Fruit fly (Drosophila melanogaster) whole organism, prepupa: ENCODE results near the gene nwk.

Source experiments
- CG10631 ChIP-seq: fragments of 200-800 bp; sonication (Bioruptor generic); optimal IDR thresholded peaks from 2 replicates; lab custom pipeline; 2016; ENCODE audit warnings: missing biosample characterization, missing genetic modification characterization
- CG10669 ChIP-seq: fragments of 200-800 bp; sonication (Bioruptor generic); optimal IDR thresholded peaks from 3 replicates; lab custom pipeline; 2018; ENCODE audit warnings: missing biosample characterization, mild to moderate bottlenecking, missing genetic modification characterization, moderate library complexity
- CG11294 ChIP-seq: fragments of 200-800 bp; sonication (Bioruptor generic); IDR thresholded peaks from 2 replicates; pipeline ENCODE4 v1.3.6; 2022; ENCODE audit warnings: missing biosample characterization, missing genetic modification characterization
- CG11762 ChIP-seq: fragments of 200-800 bp; sonication (Bioruptor generic); optimal IDR thresholded peaks from 3 replicates; lab custom pipeline; 2016; ENCODE audit warnings: missing biosample characterization, missing genetic modification characterization; ENCODE audit not compliant: insufficient read depth
- CG15336 ChIP-seq: fragments of 200-800 bp; sonication (Bioruptor generic); IDR thresholded peaks from 2 replicates; pipeline ENCODE4 v1.3.6; 2022; ENCODE audit warnings: missing biosample characterization, missing genetic modification characterization
- CG1621 ChIP-seq: fragments of 200-800 bp; sonication (Bioruptor generic); optimal IDR thresholded peaks from 3 replicates; lab custom pipeline; 2018; ENCODE audit warnings: missing biosample characterization, mild to moderate bottlenecking, missing genetic modification characterization
- CG16779 ChIP-seq: fragments of 200-800 bp; sonication (Bioruptor generic); optimal IDR thresholded peaks from 3 replicates; lab custom pipeline; 2017; ENCODE audit warnings: missing biosample characterization, mild to moderate bottlenecking, missing genetic modification characterization
- CG31627 ChIP-seq: fragments of 200-800 bp; sonication (Bioruptor generic); optimal IDR thresholded peaks from 3 replicates; lab custom pipeline; 2016; ENCODE audit warnings: missing biosample characterization, missing genetic modification characterization
- CG32006 ChIP-seq: fragments of 200-800 bp; sonication (Bioruptor generic); optimal IDR thresholded peaks from 3 replicates; lab custom pipeline; 2017; ENCODE audit warnings: missing biosample characterization, mild to moderate bottlenecking, missing genetic modification characterization
- CG34406 ChIP-seq: fragments of 200-800 bp; sonication (Bioruptor generic); optimal IDR thresholded peaks from 3 replicates; lab custom pipeline; 2016; ENCODE audit warnings: missing biosample characterization, missing genetic modification characterization
- CG3919 ChIP-seq: fragments of 200-800 bp; sonication (Bioruptor generic); optimal IDR thresholded peaks from 3 replicates; lab custom pipeline; 2016; ENCODE audit warnings: missing biosample characterization, missing genetic modification characterization
- CG4318 ChIP-seq: fragments of 200-800 bp; sonication (Bioruptor generic); optimal IDR thresholded peaks from 3 replicates; lab custom pipeline; 2017; ENCODE audit warnings: missing biosample characterization, mild to moderate bottlenecking, missing genetic modification characterization
- CG6163 ChIP-seq: fragments of 200-800 bp; sonication (Bioruptor generic); IDR thresholded peaks from 3 replicates; pipeline ENCODE4 v1.3.6; 2022; ENCODE audit warnings: missing biosample characterization, missing genetic modification characterization
- CG6276 ChIP-seq: fragments of 200-800 bp; sonication (Bioruptor generic); optimal IDR thresholded peaks from 2 replicates; lab custom pipeline; 2017; ENCODE audit warnings: missing biosample characterization, mild to moderate bottlenecking, missing genetic modification characterization
- CG6792 ChIP-seq: fragments of 200-800 bp; sonication (Bioruptor generic); optimal IDR thresholded peaks from 3 replicates; lab custom pipeline; 2016; ENCODE audit warnings: missing biosample characterization, missing genetic modification characterization
- CG6808 ChIP-seq: fragments of 200-800 bp; sonication (Bioruptor generic); optimal IDR thresholded peaks from 3 replicates; lab custom pipeline; 2017; ENCODE audit warnings: missing biosample characterization, missing genetic modification characterization, mild to moderate bottlenecking, moderate library complexity, missing genetic modification reagents
- CG6854 ChIP-seq: fragments of 200-800 bp; sonication (Bioruptor generic); optimal IDR thresholded peaks from 2 replicates; lab custom pipeline; 2017; ENCODE audit warnings: missing biosample characterization, mild to moderate bottlenecking, missing genetic modification characterization
- CG7368 ChIP-seq: fragments of 200-800 bp; sonication (Bioruptor generic); optimal IDR thresholded peaks from 3 replicates; lab custom pipeline; 2016; ENCODE audit warnings: missing biosample characterization, missing genetic modification characterization
- CG8119 ChIP-seq: fragments of 200-800 bp; sonication (Bioruptor generic); IDR thresholded peaks from 3 replicates; pipeline ENCODE4 v1.3.6; 2022; ENCODE audit warnings: missing biosample characterization, missing genetic modification characterization
- CG8319 ChIP-seq: fragments of 200-800 bp; sonication (Bioruptor generic); optimal IDR thresholded peaks from 3 replicates; lab custom pipeline; 2016; ENCODE audit warnings: missing biosample characterization, missing genetic modification characterization
- CG8632 ChIP-seq: fragments of 200-800 bp; sonication (Bioruptor generic); optimal IDR thresholded peaks from 3 replicates; lab custom pipeline; 2016; ENCODE audit warnings: missing biosample characterization, missing genetic modification characterization
- CG9139 ChIP-seq: fragments of 200-800 bp; sonication (Bioruptor generic); optimal IDR thresholded peaks from 3 replicates; lab custom pipeline; 2017; ENCODE audit warnings: missing biosample characterization, mild to moderate bottlenecking, missing genetic modification characterization
- Eip78C ChIP-seq: fragments of 200-800 bp; sonication (Bioruptor generic); peaks from one replicate; lab custom pipeline; 2016; ENCODE audit warnings: missing biosample characterization, missing genetic modification characterization
- Eip93F ChIP-seq: fragments of 200-800 bp; sonication (Bioruptor generic); optimal IDR thresholded peaks from 2 replicates; lab custom pipeline; 2016; ENCODE audit warnings: missing biosample characterization, mild to moderate bottlenecking, missing genetic modification characterization
- Ets21C ChIP-seq: fragments of 200-800 bp; sonication (Bioruptor generic); optimal IDR thresholded peaks from 3 replicates; lab custom pipeline; 2016; ENCODE audit warnings: missing biosample characterization, missing genetic modification characterization
- Ets96B ChIP-seq: fragments of 200-800 bp; optimal IDR thresholded peaks from 2 replicates; lab custom pipeline; 2019; ENCODE audit warnings: missing biosample characterization, mild to moderate bottlenecking, missing genetic modification characterization, moderate library complexity
- Hr38 ChIP-seq: sonication (Bioruptor generic); optimal IDR thresholded peaks from 2 replicates; lab custom pipeline; 2016; ENCODE audit warnings: missing biosample characterization, missing genetic modification characterization
- Hr39 ChIP-seq: fragments of 200-800 bp; sonication (Bioruptor generic); optimal IDR thresholded peaks from 2 replicates; lab custom pipeline; 2016; ENCODE audit warnings: missing biosample characterization, missing genetic modification characterization
- Lpt ChIP-seq: fragments of 200-800 bp; sonication (Bioruptor generic); optimal IDR thresholded peaks from 3 replicates; lab custom pipeline; 2016; ENCODE audit warnings: missing biosample characterization, missing genetic modification characterization
- Met ChIP-seq: fragments of 200-800 bp; sonication (Bioruptor generic); optimal IDR thresholded peaks from 3 replicates; lab custom pipeline; 2016; ENCODE audit warnings: missing biosample characterization, missing genetic modification characterization
- Sox102F ChIP-seq: fragments of 200-800 bp; sonication (Bioruptor generic); optimal IDR thresholded peaks from 2 replicates; lab custom pipeline; 2016; ENCODE audit warnings: missing biosample characterization, mild to moderate bottlenecking, missing genetic modification characterization
- Sox15 ChIP-seq: fragments of 200-800 bp; sonication (Bioruptor generic); optimal IDR thresholded peaks from 3 replicates; lab custom pipeline; 2016; ENCODE audit warnings: missing biosample characterization, missing genetic modification characterization
- achi ChIP-seq: fragments of 200-800 bp; sonication (Bioruptor generic); optimal IDR thresholded peaks from 3 replicates; lab custom pipeline; 2016; ENCODE audit warnings: missing biosample characterization, missing genetic modification characterization
- acj6 ChIP-seq: fragments of 200-800 bp; sonication (Bioruptor generic); optimal IDR thresholded peaks from 3 replicates; lab custom pipeline; 2016; ENCODE audit warnings: missing biosample characterization, missing genetic modification characterization
- eg ChIP-seq: fragments of 200-800 bp; sonication (Bioruptor generic); IDR thresholded peaks from 3 replicates; pipeline ENCODE4 v1.3.6; 2022; ENCODE audit warnings: missing biosample characterization, missing genetic modification characterization
- esn ChIP-seq: fragments of 200-800 bp; sonication (Bioruptor generic); optimal IDR thresholded peaks from 2 replicates; lab custom pipeline; 2016; ENCODE audit warnings: missing biosample characterization, mild to moderate bottlenecking, missing genetic modification characterization, moderate library complexity
- fd59A ChIP-seq: fragments of 200-800 bp; sonication (Bioruptor generic); optimal IDR thresholded peaks from 2 replicates; lab custom pipeline; 2017; ENCODE audit warnings: missing biosample characterization, mild to moderate bottlenecking, missing genetic modification characterization, missing genetic modification reagents
- fd85E ChIP-seq: fragments of 200-800 bp; sonication (Bioruptor generic); optimal IDR thresholded peaks from 3 replicates; lab custom pipeline; 2016; ENCODE audit warnings: missing biosample characterization, missing genetic modification characterization
- fkh ChIP-seq: fragments of 200-800 bp; sonication (Bioruptor generic); optimal IDR thresholded peaks from 3 replicates; lab custom pipeline; 2017; ENCODE audit warnings: missing biosample characterization, mild to moderate bottlenecking, missing genetic modification characterization, moderate library complexity
- net ChIP-seq: fragments of 200-800 bp; sonication (Bioruptor generic); optimal IDR thresholded peaks from 3 replicates; lab custom pipeline; 2016; ENCODE audit warnings: missing biosample characterization, missing genetic modification characterization
- salr ChIP-seq, 2 experiments: fragments of 200-800 bp; sonication (Bioruptor generic); optimal IDR thresholded peaks; 3 replicates each; lab custom pipeline; 2016 to 2018; ENCODE audit warnings: missing biosample characterization in 2 of 2, missing genetic modification characterization in 2 of 2, mild to moderate bottlenecking in 1 of 2
- spab ChIP-seq: fragments of 200-800 bp; sonication (Bioruptor generic); optimal IDR thresholded peaks from 2 replicates; lab custom pipeline; 2017; ENCODE audit warnings: missing biosample characterization, mild to moderate bottlenecking, missing genetic modification characterization, missing genetic modification reagents
- ss ChIP-seq, 2 experiments: fragments of 200-800 bp; sonication (Bioruptor generic); optimal IDR thresholded peaks; 2 replicates in 1 of 2; 3 replicates in 1 of 2; lab custom pipeline; 2017 to 2018; ENCODE audit warnings: mild to moderate bottlenecking in 2 of 2, missing biosample characterization in 2 of 2, missing genetic modification characterization in 2 of 2, moderate library complexity in 1 of 2
- svp ChIP-seq: fragments of 200-800 bp; sonication (Bioruptor generic); peaks from one replicate; lab custom pipeline; 2016; ENCODE audit warnings: missing biosample characterization, missing genetic modification characterization
- topi ChIP-seq: fragments of 200-800 bp; sonication (Bioruptor generic); optimal IDR thresholded peaks from 3 replicates; lab custom pipeline; 2016; ENCODE audit warnings: missing biosample characterization, missing genetic modification characterization
- vri ChIP-seq: fragments of 200-800 bp; sonication (Bioruptor generic); optimal IDR thresholded peaks from 3 replicates; lab custom pipeline; 2016; ENCODE audit warnings: missing biosample characterization, mild to moderate bottlenecking, missing genetic modification characterization

Gene nwk

DNA sequence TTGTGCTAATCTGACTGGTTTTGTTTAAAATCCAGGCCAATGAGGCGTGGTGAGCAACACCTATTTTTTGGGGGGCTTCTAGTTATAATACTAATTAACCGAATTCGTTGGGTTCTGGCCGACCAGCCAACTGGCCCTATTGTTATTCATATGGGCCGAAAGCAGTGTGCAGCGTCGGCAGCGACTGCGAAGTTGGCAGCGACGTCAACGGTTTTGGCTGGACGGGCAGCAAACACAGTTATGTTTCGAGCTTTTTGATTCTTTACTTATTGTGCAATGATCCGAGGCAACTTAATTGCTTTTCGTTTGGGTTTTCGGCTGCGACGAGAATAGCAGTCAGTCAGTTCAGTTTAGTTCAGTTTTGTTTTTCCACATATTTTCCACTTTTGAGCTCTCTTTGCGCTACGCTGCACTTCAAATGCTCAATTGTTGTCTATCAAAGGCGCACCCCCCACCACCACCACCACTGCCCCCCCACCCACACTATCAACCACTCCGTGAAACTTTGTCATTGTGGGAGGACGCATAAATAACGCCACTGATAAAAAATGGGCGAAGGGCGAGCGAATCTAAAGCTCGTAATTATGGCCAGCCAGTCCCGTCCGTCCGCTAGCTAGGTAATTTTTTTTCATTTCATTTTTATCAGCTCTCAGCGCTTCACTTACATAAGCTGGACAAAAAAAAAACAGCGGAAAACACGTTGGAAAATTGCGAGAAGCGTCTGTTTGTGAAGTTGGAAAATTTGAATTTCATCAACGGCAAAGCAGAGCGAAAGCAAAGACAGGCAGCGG lies 11.4 kb upstream of the nwk start:
- TF ChIP-seq Hr38 (GFP tag; lab: Kevin White, UChicago) = no peak
- TF ChIP-seq CG31627 (GFP tag; lab: Kevin White, UChicago) = no peak
- TF ChIP-seq Sox102F (GFP tag; lab: Kevin White, UChicago) = no peak
- no peak for TF ChIP-seq CG8632 (GFP tag; lab: Kevin White, UChicago)
- TF ChIP-seq CG16779 = no peak
- TF ChIP-seq CG1621 = no peak
- no peak for TF ChIP-seq CG6792 (GFP tag; lab: Kevin White, UChicago)
- TF ChIP-seq CG34406 = no peak
- no peak for TF ChIP-seq Ets21C (GFP tag; lab: Kevin White, UChicago)
- TF ChIP-seq Lpt (GFP tag; lab: Kevin White, UChicago) = no peak
- no peak for TF ChIP-seq Eip78C
- TF ChIP-seq salr (GFP tag; optimal IDR thresholded peaks at IDR 0.05; lab: Kevin White, UChicago) = no peak
- no peak for TF ChIP-seq CG8319 (GFP tag; lab: Kevin White, UChicago)
- TF ChIP-seq ss (GFP tag; optimal IDR thresholded peaks at IDR 0.05; lab: Kevin White, UChicago) = no peak
- TF ChIP-seq Hr39 (GFP tag; lab: Kevin White, UChicago) = no peak
- TF ChIP-seq spab = no peak

DNA sequence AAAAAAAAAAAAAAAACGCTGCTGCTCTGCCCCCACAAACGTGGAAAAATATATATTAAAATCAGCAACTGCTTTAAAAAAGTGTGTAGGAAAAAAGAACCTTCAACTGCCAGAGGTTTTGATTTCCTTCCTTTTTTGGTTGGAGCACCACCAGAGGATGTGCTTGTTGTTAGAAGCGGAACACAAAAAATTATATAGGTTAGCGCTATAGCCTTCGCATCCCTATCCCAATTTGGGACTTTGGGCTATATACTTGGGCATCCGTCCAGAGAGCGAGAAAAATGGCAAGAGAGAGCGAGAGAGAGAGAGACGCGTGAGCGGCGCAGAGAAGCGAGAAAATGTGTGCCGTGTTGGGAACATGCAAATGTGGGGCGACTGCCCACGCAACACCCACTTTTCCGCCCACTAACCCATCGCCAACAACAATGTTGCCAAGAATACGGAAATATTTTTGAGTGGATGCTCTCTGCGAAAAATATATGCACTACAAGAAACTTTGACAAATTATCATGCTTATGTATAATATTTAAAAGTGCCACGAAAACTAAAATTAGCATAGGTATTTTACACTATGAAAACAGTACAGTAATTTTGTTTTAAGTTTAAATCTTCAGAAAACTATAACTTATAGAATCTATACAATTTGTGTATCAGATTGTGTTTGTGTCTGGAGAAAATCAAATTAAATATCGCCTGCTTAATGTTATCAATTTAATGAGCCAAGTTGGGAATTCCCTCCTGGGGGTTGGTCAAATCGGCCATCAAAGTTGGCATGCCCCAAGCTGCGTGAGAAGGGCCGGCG lies 10.6 kb upstream of the nwk start:
- TF ChIP-seq net (GFP tag; lab: Kevin White, UChicago) = no peak
- TF ChIP-seq topi = peak; percentile 17
- peak; percentile 3 for TF ChIP-seq Lpt (GFP tag; lab: Kevin White, UChicago)
- TF ChIP-seq CG6276 = peak; percentile 50
- TF ChIP-seq achi (GFP tag; lab: Kevin White, UChicago) = peak; percentile 11
- TF ChIP-seq Eip78C = peak; percentile 70
- no peak for TF ChIP-seq fd85E (GFP tag; lab: Kevin White, UChicago)
- TF ChIP-seq Eip93F (GFP tag; lab: Kevin White, UChicago) = no peak
- TF ChIP-seq Met (GFP tag; lab: Kevin White, UChicago) = no peak
- peak; percentile 33 for TF ChIP-seq acj6 (GFP tag; lab: Kevin White, UChicago)
- TF ChIP-seq fd59A (GFP tag; lab: Kevin White, UChicago) = no peak
- peak; percentile 33 for TF ChIP-seq Ets96B
- TF ChIP-seq CG8632 (GFP tag; lab: Kevin White, UChicago) = no peak
- TF ChIP-seq fkh (GFP tag; lab: Kevin White, UChicago) = no peak
- peak; percentile 54; the same call in 1 of the 3 replicates for TF ChIP-seq eg (GFP tag; lab: Robert Waterston, UW)
- peak; percentile 76 for TF ChIP-seq CG32006 (GFP tag; lab: Kevin White, UChicago)
- peak; percentile 23; the same call in 1 of the 2 replicates for TF ChIP-seq CG15336 (GFP tag; lab: Robert Waterston, UW)
- peak; percentile 51; the same call in 1 of the 3 replicates for TF ChIP-seq CG6163
- TF ChIP-seq Sox15 (GFP tag; lab: Kevin White, UChicago) = no peak
- TF ChIP-seq CG11762 (GFP tag; lab: Kevin White, UChicago) = no peak
- peak; percentile 16 for TF ChIP-seq CG10669
- TF ChIP-seq CG9139 = no peak
- no peak for TF ChIP-seq CG6808
- no peak for TF ChIP-seq CG11294
- no peak for TF ChIP-seq vri (GFP tag; lab: Kevin White, UChicago)
- peak; percentile 14 for TF ChIP-seq esn (GFP tag; lab: Kevin White, UChicago)
- TF ChIP-seq CG31627 (GFP tag; lab: Kevin White, UChicago) = no peak
- no peak for TF ChIP-seq CG7368 (GFP tag; lab: Kevin White, UChicago)
- peak; percentile 36; the same call in 1 of the 3 replicates for TF ChIP-seq CG8119 (GFP tag; lab: Robert Waterston, UW)
- peak; percentile 54 for TF ChIP-seq CG4318 (GFP tag; lab: Kevin White, UChicago)
- TF ChIP-seq spab = no peak
- TF ChIP-seq CG1621 = no peak
- peak; percentile 67 for TF ChIP-seq svp
- peak; percentile 39 for TF ChIP-seq CG10631
- TF ChIP-seq Hr38 (GFP tag; lab: Kevin White, UChicago) = no peak
- TF ChIP-seq CG8319 (GFP tag; lab: Kevin White, UChicago) = no peak
- TF ChIP-seq CG6854 = no peak
- TF ChIP-seq CG3919 = no peak
